Worm (Caenorhabditis elegans) whole organism, L2 larva: ENCODE data around the gene R11G1.11.

Experiments used
- F13H6.1 ChIP-seq: sonication (generic microtip); optimal IDR thresholded peaks from 2 replicates; lab custom pipeline; 2016; ENCODE audit warnings: missing genetic modification characterization, missing compliant biosample characterization
- ZK546.5 ChIP-seq: sonication (generic microtip); optimal IDR thresholded peaks from 2 replicates; lab custom pipeline; 2017; ENCODE audit warnings: missing biosample characterization, missing genetic modification characterization
- ama-1 ChIP-seq: fragments of 150-350 bp; optimal IDR thresholded peaks from 2 replicates; lab custom pipeline; 2018; ENCODE audit warnings: inconsistent platforms
- ceh-82 ChIP-seq: fragments of 150-350 bp; optimal IDR thresholded peaks from 2 replicates; lab custom pipeline; 2014; ENCODE audit warnings: missing biosample characterization, missing genetic modification characterization
- fos-1 ChIP-seq: fragments of 150-350 bp; optimal IDR thresholded peaks from 2 replicates; lab custom pipeline; 2014; ENCODE audit warnings: missing biosample characterization, missing genetic modification characterization
- lin-13 ChIP-seq: fragments of 150-350 bp; optimal IDR thresholded peaks from 2 replicates; lab custom pipeline; 2014; ENCODE audit warnings: missing biosample characterization, missing genetic modification reagents, missing genetic modification characterization
- lin-39 ChIP-seq: fragments of 150-350 bp; optimal IDR thresholded peaks from 2 replicates; lab custom pipeline; 2014; ENCODE audit warnings: missing biosample characterization, missing genetic modification reagents, missing genetic modification characterization
- lsy-2 ChIP-seq, 2 experiments: fragments of 150-350 bp in 1 of 2; sonication (generic microtip) in 1 of 2; optimal IDR thresholded peaks; 2 replicates each; lab custom pipeline; 2014 to 2017; ENCODE audit warnings: missing biosample characterization in 2 of 2, missing genetic modification characterization in 2 of 2
- nhr-12 ChIP-seq: fragments of 150-350 bp; optimal IDR thresholded peaks from 2 replicates; lab custom pipeline; 2014; ENCODE audit warnings: missing biosample characterization, missing genetic modification characterization
- nhr-129 ChIP-seq: fragments of 150-350 bp; optimal IDR thresholded peaks from 2 replicates; lab custom pipeline; 2014; ENCODE audit warnings: missing biosample characterization, missing genetic modification characterization
- nhr-237 ChIP-seq: fragments of 150-350 bp; optimal IDR thresholded peaks from 2 replicates; lab custom pipeline; 2014; ENCODE audit warnings: missing biosample characterization, missing genetic modification characterization

DNA sequence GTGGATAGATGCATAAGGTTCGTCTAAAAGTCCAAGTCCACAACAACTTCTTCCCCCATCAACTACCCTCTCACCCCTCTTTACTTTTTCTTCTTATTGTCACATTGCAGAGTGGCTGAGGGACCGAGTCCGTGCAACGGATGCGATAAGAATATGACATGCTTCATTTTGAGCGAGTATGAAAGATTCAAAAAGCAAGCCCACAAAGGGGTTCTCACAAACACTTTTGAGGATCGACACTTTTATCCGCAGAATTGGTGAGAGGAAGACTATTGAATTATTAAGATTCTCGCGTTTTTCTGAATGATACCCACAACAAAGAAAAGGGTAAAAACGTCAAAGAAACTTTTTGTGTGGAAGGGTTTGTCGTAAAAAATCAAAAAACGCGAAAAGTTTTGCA, 29.1 kb upstream of the R11G1.11 start:
- TF ChIP-seq nhr-12 (no peak), F13H6.1 (tag; lab: Kevin White, UChicago) (no peak), lsy-2 (tag; optimal IDR thresholded peaks at IDR 0.05; lab: Kevin White, UChicago) (no peak), fos-1 (tag; lab: Kevin White, UChicago) (no peak), ZK546.5 (tag; lab: Kevin White, UChicago) (no peak), lin-39 (no peak), nhr-129 (no peak), ceh-82 (tag; lab: Kevin White, UChicago) (no peak), nhr-237 (tag; lab: Kevin White, UChicago) (no peak), lin-13 (GFP tag; lab: Kevin White, UChicago) (no peak), ama-1 (lab: Kevin White, UChicago) (no peak)
